Worm (Caenorhabditis elegans): ENCODE results near the gene smg-4.

DNA sequence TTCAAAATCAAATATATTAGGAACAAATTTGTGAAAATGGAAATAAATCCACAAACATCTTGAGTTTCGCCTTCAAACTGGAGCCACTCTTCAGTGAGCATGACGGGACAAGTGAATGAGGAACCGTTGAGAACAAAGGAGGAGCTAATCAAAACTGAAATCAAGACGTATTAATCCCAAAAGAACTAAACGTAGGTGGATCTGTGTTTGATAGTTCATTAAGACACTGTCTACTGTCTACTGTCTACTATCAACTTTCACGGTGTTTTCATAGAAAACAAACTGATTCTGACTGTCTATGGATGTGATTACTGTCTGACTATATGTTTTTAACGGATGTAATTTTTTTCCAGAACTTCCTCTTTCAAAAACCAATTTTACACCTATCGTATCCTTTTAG is 44.2 kb upstream of the smg-4 start, which contains the start of gene str-193:
- no peak for TF ChIP-seq ZK546.5 (tag; optimal IDR thresholded peaks at IDR 0.05)
- TF ChIP-seq sea-2 (GFP tag; optimal IDR thresholded peaks at IDR 0.05), result no peak

All from whole organism, L3 larva.